Worm (Caenorhabditis elegans) whole organism, late embryonic: ENCODE measurements around the gene qars-1.

Source experiments
- ahr-1 ChIP-seq: sonication (generic microtip); optimal IDR thresholded peaks from 2 replicates; lab custom pipeline; 2016; ENCODE audit warnings: missing genetic modification characterization, missing compliant biosample characterization
- ceh-45 ChIP-seq: fragments of 200-800 bp; sonication (Bioruptor generic); IDR thresholded peaks from 2 replicates; pipeline ENCODE4 v1.3.6; 2022; ENCODE audit warnings: missing genetic modification reagents, missing genetic modification characterization, missing compliant biosample characterization
- rnt-1 ChIP-seq: sonication (generic microtip); optimal IDR thresholded peaks from 2 replicates; lab custom pipeline; 2016; ENCODE audit warnings: missing genetic modification characterization, missing compliant biosample characterization
- sox-4 ChIP-seq: sonication (generic microtip); optimal IDR thresholded peaks from 2 replicates; lab custom pipeline; 2017; ENCODE audit warnings: mild to moderate bottlenecking, missing genetic modification characterization, inconsistent platforms, missing compliant biosample characterization

DNA sequence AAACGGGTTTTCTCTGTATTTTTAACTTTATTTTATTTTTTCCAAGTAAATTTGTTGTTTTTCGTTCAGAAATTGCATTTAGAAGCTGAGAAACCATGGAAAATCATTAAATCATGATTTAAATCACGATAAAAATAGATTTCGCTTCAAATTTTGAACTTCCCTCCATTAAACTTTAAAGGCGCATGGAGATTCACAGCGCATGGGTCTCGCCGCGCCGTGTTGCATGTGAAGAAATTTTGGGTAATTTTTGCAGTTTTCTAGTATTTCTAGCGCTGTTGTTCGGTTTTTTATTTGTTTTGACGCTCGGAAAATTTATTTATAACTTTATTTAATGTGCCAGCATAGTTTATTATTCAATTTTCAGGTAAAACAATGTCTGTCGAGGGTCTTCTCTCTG, 24.0 kb upstream of the qars-1 start, which contains the start of gene eef-1B.2:
- no peak for TF ChIP-seq sox-4 (tag; lab: Kevin White, UChicago)
- TF ChIP-seq rnt-1 (tag; lab: Kevin White, UChicago) = no peak
- TF ChIP-seq ahr-1 (tag; lab: Kevin White, UChicago) = no peak
- TF ChIP-seq ceh-45 = no peak
